Fruit fly (Drosophila melanogaster) whole organism, embryonic: ENCODE results near the gene Wdr92.

Experiments
- Awh ChIP-seq: fragments of 200-800 bp; sonication (Bioruptor generic); IDR thresholded peaks from 2 replicates; pipeline ENCODE4, ENCODE4 v1.3.6; 2022; ENCODE audit warnings: missing biosample characterization, missing genetic modification characterization
- B-H1 ChIP-seq: fragments of 200-800 bp; sonication (Bioruptor generic); IDR thresholded peaks from 3 replicates; pipeline ENCODE4 v1.3.6; 2022; ENCODE audit warnings: missing biosample characterization, missing genetic modification characterization
- C15 ChIP-seq: fragments of 200-800 bp; sonication (Bioruptor generic); IDR thresholded peaks from 3 replicates; pipeline ENCODE4 v1.3.6; 2022; ENCODE audit warnings: missing biosample characterization, missing genetic modification characterization
- CG10209 ChIP-seq: fragments of 200-800 bp; sonication (Bioruptor generic); optimal IDR thresholded peaks from 3 replicates; lab custom pipeline; 2017; ENCODE audit warnings: missing biosample characterization, mild to moderate bottlenecking, missing genetic modification characterization, missing genetic modification reagents
- CG10321 ChIP-seq: fragments of 200-800 bp; sonication (Bioruptor generic); IDR thresholded peaks from 2 replicates; pipeline ENCODE4 v1.3.6; 2022; ENCODE audit warnings: missing biosample characterization, missing genetic modification characterization
- CG11085 ChIP-seq: fragments of 200-800 bp; sonication (Bioruptor generic); IDR thresholded peaks from 2 replicates; pipeline ENCODE4 v1.3.6; 2022; ENCODE audit warnings: missing biosample characterization, missing genetic modification characterization
- CG11695 ChIP-seq: fragments of 200-800 bp; sonication (Bioruptor generic); IDR thresholded peaks from 3 replicates; pipeline ENCODE4 v1.3.6; 2022; ENCODE audit warnings: missing biosample characterization, missing genetic modification characterization
- CG12391 ChIP-seq: fragments of 200-800 bp; sonication (Bioruptor generic); optimal IDR thresholded peaks from 3 replicates; lab custom pipeline; 2018; ENCODE audit warnings: missing biosample characterization, mild to moderate bottlenecking, missing genetic modification characterization, moderate library complexity
- CG12659 ChIP-seq: fragments of 200-800 bp; sonication (Bioruptor generic); optimal IDR thresholded peaks from 3 replicates; lab custom pipeline; 2017; ENCODE audit warnings: mild to moderate bottlenecking, missing biosample characterization, missing genetic modification reagents, missing genetic modification characterization
- CG16813 ChIP-seq: fragments of 200-800 bp; sonication (Bioruptor generic); IDR thresholded peaks from 3 replicates; pipeline ENCODE4 v1.3.6; 2022; ENCODE audit warnings: missing biosample characterization, missing genetic modification characterization; ENCODE audit not compliant: partially characterized antibody
- CG17361 ChIP-seq: fragments of 200-800 bp; sonication (Bioruptor generic); IDR thresholded peaks from 3 replicates; pipeline ENCODE4 v1.3.6; 2022; ENCODE audit warnings: missing biosample characterization, missing genetic modification characterization
- CG17568 ChIP-seq: fragments of 200-800 bp; sonication (Bioruptor generic); optimal IDR thresholded peaks from 2 replicates; lab custom pipeline; 2018; ENCODE audit warnings: missing biosample characterization, mild to moderate bottlenecking, missing genetic modification characterization, moderate library complexity
- CG1792 ChIP-seq: fragments of 200-800 bp; sonication (Bioruptor generic); optimal IDR thresholded peaks from 2 replicates; lab custom pipeline; 2016; ENCODE audit warnings: missing biosample characterization, missing genetic modification characterization
- CG18599 ChIP-seq: fragments of 200-800 bp; sonication (Bioruptor generic); optimal IDR thresholded peaks from 3 replicates; lab custom pipeline; 2017; ENCODE audit warnings: missing biosample characterization, missing genetic modification characterization, mild to moderate bottlenecking, moderate library complexity, missing genetic modification reagents
- CG2120 ChIP-seq: fragments of 200-800 bp; sonication (Bioruptor generic); optimal IDR thresholded peaks from 3 replicates; lab custom pipeline; 2016; ENCODE audit warnings: missing biosample characterization, missing genetic modification characterization
- CG2678 ChIP-seq: fragments of 200-800 bp; sonication (Bioruptor generic); optimal IDR thresholded peaks from 3 replicates; lab custom pipeline; 2019; ENCODE audit warnings: missing biosample characterization, mild to moderate bottlenecking, missing genetic modification characterization, moderate library complexity
- CG5180 ChIP-seq: fragments of 200-800 bp; sonication (Bioruptor generic); optimal IDR thresholded peaks from 3 replicates; lab custom pipeline; 2017; ENCODE audit warnings: missing biosample characterization, missing genetic modification characterization, mild to moderate bottlenecking, moderate library complexity, missing genetic modification reagents
- CG6254 ChIP-seq: fragments of 200-800 bp; sonication (Bioruptor generic); optimal IDR thresholded peaks from 3 replicates; lab custom pipeline; 2017; ENCODE audit warnings: mild to moderate bottlenecking, missing biosample characterization, missing genetic modification reagents, missing genetic modification characterization
- CG6654 ChIP-seq: fragments of 200-800 bp; sonication (Bioruptor generic); optimal IDR thresholded peaks from 2 replicates; lab custom pipeline; 2017; ENCODE audit warnings: missing biosample characterization, mild to moderate bottlenecking, missing genetic modification characterization
- CG6683 ChIP-seq: fragments of 200-800 bp; sonication (Bioruptor generic); optimal IDR thresholded peaks from 2 replicates; lab custom pipeline; 2017; ENCODE audit warnings: missing biosample characterization, mild to moderate bottlenecking, missing genetic modification characterization, missing genetic modification reagents
- CG7745 ChIP-seq: fragments of 200-800 bp; sonication (Bioruptor generic); optimal IDR thresholded peaks from 2 replicates; lab custom pipeline; 2018; ENCODE audit warnings: missing biosample characterization, mild to moderate bottlenecking, missing genetic modification characterization, moderate library complexity
- CG9817 ChIP-seq: fragments of 200-800 bp; sonication (Bioruptor generic); optimal IDR thresholded peaks from 2 replicates; lab custom pipeline; 2018; ENCODE audit warnings: missing biosample characterization, mild to moderate bottlenecking, missing genetic modification characterization, moderate library complexity
- Dbx ChIP-seq: fragments of 200-800 bp; sonication (Bioruptor generic); IDR thresholded peaks from 3 replicates; pipeline ENCODE4 v1.3.6; 2022; ENCODE audit warnings: missing biosample characterization, missing genetic modification characterization
- Meics ChIP-seq: fragments of 200-800 bp; sonication (Bioruptor generic); optimal IDR thresholded peaks from 2 replicates; lab custom pipeline; 2017; ENCODE audit warnings: missing biosample characterization, mild to moderate bottlenecking, missing genetic modification characterization
- Mrtf ChIP-seq: fragments of 200-800 bp; sonication (Bioruptor generic); IDR thresholded peaks from 3 replicates; pipeline ENCODE4 v1.3.6; 2022; ENCODE audit warnings: missing biosample characterization, missing genetic modification characterization
- NC2β ChIP-seq: fragments of 200-800 bp; sonication (Bioruptor generic); optimal IDR thresholded peaks from 2 replicates; lab custom pipeline; 2016; ENCODE audit warnings: missing biosample characterization, missing genetic modification characterization
- bbx ChIP-seq: fragments of 200-800 bp; sonication (Bioruptor generic); IDR thresholded peaks from 2 replicates; pipeline ENCODE4 v1.3.6; 2022; ENCODE audit warnings: missing biosample characterization, missing genetic modification characterization; ENCODE audit not compliant: partially characterized antibody
- cato ChIP-seq: fragments of 200-800 bp; sonication (Bioruptor generic); optimal IDR thresholded peaks from 2 replicates; lab custom pipeline; 2016; ENCODE audit warnings: missing biosample characterization, missing genetic modification characterization, borderline replicate concordance
- caup ChIP-seq: fragments of 200-800 bp; sonication (Bioruptor generic); optimal IDR thresholded peaks from 3 replicates; lab custom pipeline; 2017; ENCODE audit warnings: missing biosample characterization, mild to moderate bottlenecking, missing genetic modification characterization, moderate library complexity; ENCODE audit not compliant: severe bottlenecking
- ci ChIP-seq: fragments of 200-800 bp; sonication (Bioruptor generic); IDR thresholded peaks from 3 replicates; pipeline ENCODE4 v1.3.6; 2022; ENCODE audit warnings: missing biosample characterization, missing genetic modification characterization
- dmrt99B ChIP-seq: fragments of 200-800 bp; sonication (Bioruptor generic); optimal IDR thresholded peaks from 2 replicates; lab custom pipeline; 2018; ENCODE audit warnings: missing biosample characterization, mild to moderate bottlenecking, missing genetic modification characterization, moderate library complexity
- emc ChIP-seq: fragments of 200-800 bp; sonication (Bioruptor generic); optimal IDR thresholded peaks from 2 replicates; lab custom pipeline; 2016; ENCODE audit warnings: missing biosample characterization, missing genetic modification characterization
- fd64A ChIP-seq: fragments of 200-800 bp; sonication (Bioruptor generic); optimal IDR thresholded peaks from 3 replicates; lab custom pipeline; 2018; ENCODE audit warnings: missing biosample characterization, mild to moderate bottlenecking, missing genetic modification characterization
- hbn ChIP-seq: fragments of 200-800 bp; sonication (Bioruptor generic); IDR thresholded peaks from 2 replicates; pipeline ENCODE4 v1.3.6; 2022; ENCODE audit warnings: missing biosample characterization, missing genetic modification characterization; ENCODE audit not compliant: partially characterized antibody
- insv ChIP-seq, 2 experiments: fragments of 200-800 bp; sonication (Bioruptor generic); optimal IDR thresholded peaks; 3 replicates each; lab custom pipeline; 2016 to 2018; ENCODE audit warnings: missing biosample characterization in 2 of 2, missing genetic modification characterization in 2 of 2
- kay ChIP-seq: fragments of 200-800 bp; sonication (Bioruptor generic); optimal IDR thresholded peaks from 2 replicates; lab custom pipeline; 2016; ENCODE audit warnings: missing biosample characterization, missing genetic modification characterization
- mam ChIP-seq: fragments of 200-800 bp; sonication (Bioruptor generic); optimal IDR thresholded peaks from 3 replicates; lab custom pipeline; 2016; ENCODE audit warnings: missing biosample characterization, missing genetic modification characterization
- p53 ChIP-seq: fragments of 200-800 bp; sonication (Bioruptor generic); optimal IDR thresholded peaks from 2 replicates; lab custom pipeline; 2016; ENCODE audit warnings: missing biosample characterization, missing genetic modification characterization
- pan ChIP-seq, 4 experiments: fragments of >200 bp in 3 of 4; fragments of 200-800 bp in 1 of 4; sonication (Bioruptor generic) in 1 of 4; optimal IDR thresholded peaks in 3 of 4; IDR thresholded peaks in 1 of 4; 2 replicates each; pipeline versions ENCODE4 v1.3.6 to Lab custom; 2017 to 2022; ENCODE audit warnings: missing biosample characterization in 2 of 4, missing genetic modification characterization in 2 of 4, mixed read lengths in 1 of 4
- pita ChIP-seq: fragments of 200-800 bp; sonication (Bioruptor generic); optimal IDR thresholded peaks from 2 replicates; lab custom pipeline; 2017; ENCODE audit warnings: missing biosample characterization, mild to moderate bottlenecking, missing genetic modification characterization
- ro ChIP-seq: fragments of 200-800 bp; sonication (Bioruptor generic); IDR thresholded peaks from 2 replicates; pipeline ENCODE4 v1.3.6; 2022; ENCODE audit warnings: missing biosample characterization, missing genetic modification characterization
- sr ChIP-seq: fragments of 200-800 bp; sonication (Bioruptor generic); IDR thresholded peaks from 3 replicates; pipeline ENCODE4 v1.3.6; 2022; ENCODE audit warnings: missing biosample characterization, missing genetic modification characterization
- tin ChIP-seq: fragments of 200-800 bp; sonication (Bioruptor generic); optimal IDR thresholded peaks from 3 replicates; lab custom pipeline; 2016; ENCODE audit warnings: missing biosample characterization, missing genetic modification characterization
- tio ChIP-seq: fragments of 200-800 bp; sonication (Bioruptor generic); optimal IDR thresholded peaks from 2 replicates; lab custom pipeline; 2017; ENCODE audit warnings: missing biosample characterization, missing genetic modification characterization, inconsistent platforms
- unpg ChIP-seq: fragments of 200-800 bp; sonication (Bioruptor generic); optimal IDR thresholded peaks from 3 replicates; lab custom pipeline; 2018; ENCODE audit warnings: missing biosample characterization, mild to moderate bottlenecking, missing genetic modification characterization, moderate library complexity
- usp ChIP-seq: fragments of >200 bp; optimal IDR thresholded peaks from 2 replicates; lab custom pipeline; 2017; ENCODE audit warnings: missing biosample characterization, missing genetic modification characterization
- vnd ChIP-seq: fragments of 200-800 bp; sonication (Bioruptor generic); IDR thresholded peaks from 3 replicates; pipeline ENCODE4 v1.3.6; 2022; ENCODE audit warnings: missing biosample characterization, missing genetic modification characterization; ENCODE audit not compliant: partially characterized antibody
- zen2 ChIP-seq: fragments of 200-800 bp; sonication (Bioruptor generic); IDR thresholded peaks from 3 replicates; pipeline ENCODE4 v1.3.6; 2022; ENCODE audit warnings: missing biosample characterization, missing genetic modification characterization; ENCODE audit not compliant: partially characterized antibody
- zfh1 ChIP-seq: fragments of 200-800 bp; sonication (Bioruptor generic); IDR thresholded peaks from 3 replicates; pipeline ENCODE4 v1.3.6; 2022; ENCODE audit warnings: missing biosample characterization, missing genetic modification characterization
- zfh2 ChIP-seq: fragments of 200-800 bp; sonication (Bioruptor generic); optimal IDR thresholded peaks from 2 replicates; lab custom pipeline; 2016; ENCODE audit warnings: missing biosample characterization, missing genetic modification characterization

Gene Wdr92

DNA sequence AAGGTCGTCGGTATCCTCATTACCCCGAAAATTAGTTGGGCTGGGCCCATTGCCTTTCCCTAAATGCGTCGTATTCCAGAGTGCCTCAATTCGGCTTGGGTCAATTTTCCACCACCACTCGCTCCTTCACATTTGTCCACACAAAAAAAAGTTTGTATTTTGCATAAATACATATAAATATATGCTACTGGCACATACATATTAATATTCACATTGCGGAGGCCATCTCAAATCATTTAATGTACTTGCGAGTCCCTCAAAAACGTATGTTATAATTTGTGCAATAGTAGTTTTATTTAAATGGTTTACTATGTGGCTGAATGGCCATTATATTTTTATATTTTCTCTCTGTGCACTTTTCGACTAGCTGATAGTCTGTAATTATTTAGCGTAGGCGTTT, 33.6 kb downstream of the Wdr92 start (continued):
- TF ChIP-seq CG12391 (tag; lab: Kevin White, UChicago): peak; percentile 30
- TF ChIP-seq CG9817 (tag; lab: Kevin White, UChicago): peak; percentile 25
- TF ChIP-seq Meics (GFP tag; lab: Kevin White, UChicago): peak; percentile 56
- no peak for TF ChIP-seq ci
- TF ChIP-seq CG16813 (GFP tag; lab: Robert Waterston, UW): no peak
- TF ChIP-seq hbn (GFP tag; lab: Robert Waterston, UW): no peak
- no peak for TF ChIP-seq sr
- TF ChIP-seq fd64A (GFP tag; lab: Kevin White, UChicago): no peak
- TF ChIP-seq insv (GFP tag; optimal IDR thresholded peaks at IDR 0.05; lab: Kevin White, UChicago): no peak
- TF ChIP-seq CG2120: peak; percentile 67
- TF ChIP-seq mam (GFP tag; lab: Kevin White, UChicago): peak; percentile 3
- TF ChIP-seq ro (GFP tag; lab: Robert Waterston, UW): no peak
- no peak for TF ChIP-seq NC2β (GFP tag; lab: Kevin White, UChicago)
- no peak for TF ChIP-seq CG6683 (GFP tag; lab: Kevin White, UChicago)
- TF ChIP-seq emc (GFP tag; lab: Kevin White, UChicago): no peak
- TF ChIP-seq CG6654: no peak
- TF ChIP-seq CG10209 (GFP tag; lab: Kevin White, UChicago): peak; percentile 10
- no peak for TF ChIP-seq CG1792 (GFP tag; lab: Kevin White, UChicago)
- no peak for TF ChIP-seq CG17568
- TF ChIP-seq Awh (GFP tag; lab: Robert Waterston, UW): no peak
- 0 out of 3 replicates have a peak, but pooled peaks have one; percentile 27 for TF ChIP-seq zfh1 (GFP tag; lab: Robert Waterston, UW)
- TF ChIP-seq vnd (GFP tag; lab: Robert Waterston, UW): no peak
- TF ChIP-seq C15: no peak
- peak; percentile 12; the same call in 1 of the 3 replicates for TF ChIP-seq B-H1 (GFP tag; lab: Robert Waterston, UW)
- TF ChIP-seq bbx (GFP tag; lab: Robert Waterston, UW): no peak
- TF ChIP-seq Mrtf (GFP tag; lab: Robert Waterston, UW): no peak
- peak; percentile 21 for TF ChIP-seq tio (GFP tag; lab: Kevin White, UChicago)
- TF ChIP-seq CG7745 (tag; lab: Kevin White, UChicago): no peak
- no peak for TF ChIP-seq pita (GFP tag; lab: Kevin White, UChicago)
- peak; percentile 63 for TF ChIP-seq CG2678 (tag; lab: Kevin White, UChicago)
- TF ChIP-seq CG12659: peak; percentile 10
- TF ChIP-seq dmrt99B (tag; lab: Kevin White, UChicago): peak; percentile 45
- TF ChIP-seq CG11085 (GFP tag; lab: Robert Waterston, UW): no peak
- no peak for TF ChIP-seq usp (GFP tag; lab: Kevin White, UChicago)
- TF ChIP-seq cato (GFP tag; lab: Kevin White, UChicago): no peak
- no peak for TF ChIP-seq p53 (GFP tag; lab: Kevin White, UChicago)
- TF ChIP-seq Dbx: peak; percentile 54; the same call in 2 of the 3 replicates
- TF ChIP-seq tin (GFP tag; lab: Kevin White, UChicago): no peak
- TF ChIP-seq kay (GFP tag; lab: Kevin White, UChicago): no peak
- no peak for TF ChIP-seq CG5180
- TF ChIP-seq CG6254 (GFP tag; lab: Kevin White, UChicago): no peak
- TF ChIP-seq CG10321 (GFP tag; lab: Robert Waterston, UW): no peak
- peak; percentile 33 for TF ChIP-seq unpg (GFP tag; lab: Kevin White, UChicago)
- TF ChIP-seq CG18599: peak; percentile 48
- TF ChIP-seq zen2 (GFP tag; lab: Robert Waterston, UW): no peak
- no peak for TF ChIP-seq pan (optimal IDR thresholded peaks at IDR 0.05; lab: Kevin White, UChicago)
- TF ChIP-seq pan (GFP tag; optimal IDR thresholded peaks at IDR 0.05 in 1 of 2, IDR thresholded peaks at IDR 0.05 in 1 of 2): peak in 1 of 2 experiments; percentile 35
- no peak for TF ChIP-seq CG11695 (GFP tag; lab: Robert Waterston, UW)
- no peak for TF ChIP-seq caup
- TF ChIP-seq zfh2 (GFP tag; lab: Kevin White, UChicago): no peak
- 0 out of 3 replicates have a peak, but pooled peaks have one; percentile 15 for TF ChIP-seq CG17361 (GFP tag; lab: Robert Waterston, UW)
